Worm (Caenorhabditis elegans): ENCODE data around the gene fbxa-165.
"Not testable (repeated sequence)": the region's sequence is repeated elsewhere in the genome, so short reads cannot be mapped to it uniquely, and the experiment has no call there.

- not testable (repeated sequence) for TF ChIP-seq dao-5, him-1 (tag; optimal IDR thresholded peaks at IDR 0.05)
Observed at ce11 chrII:1660888-1661287, 44.6 kb upstream of the fbxa-165 start, which contains the start of gene ZC204.13.
